Worm (Caenorhabditis elegans) whole organism, young adult: ENCODE data around the gene F49E12.8.

ENCODE experiments used
- C17E4.6 ChIP-seq: fragments of 200-800 bp; sonication (Bioruptor generic); IDR thresholded peaks from 2 replicates; pipeline ENCODE4 v1.3.6; 2022; ENCODE audit warnings: missing genetic modification reagents, missing genetic modification characterization, missing compliant biosample characterization
- F10E7.11 ChIP-seq: sonication (generic microtip); optimal IDR thresholded peaks from 2 replicates; lab custom pipeline; 2017; ENCODE audit warnings: mild to moderate bottlenecking, missing genetic modification characterization, moderate library complexity, missing compliant biosample characterization
- F33H1.4 ChIP-seq: fragments of 200-800 bp; sonication (Bioruptor generic); IDR thresholded peaks from 2 replicates; pipeline ENCODE4 v1.3.6; 2022; ENCODE audit warnings: missing genetic modification reagents, missing genetic modification characterization, missing compliant biosample characterization
- F37B4.10 ChIP-seq: fragments of 200-800 bp; sonication (Bioruptor generic); IDR thresholded peaks from 2 replicates; pipeline ENCODE4 v1.3.6; 2022; ENCODE audit warnings: missing genetic modification characterization, missing compliant biosample characterization
- T26A5.8 ChIP-seq: sonication (generic microtip); optimal IDR thresholded peaks from 2 replicates; lab custom pipeline; 2016; ENCODE audit warnings: missing genetic modification characterization, missing compliant biosample characterization
- Y67H2A.10 ChIP-seq: fragments of 200-800 bp; sonication (Bioruptor generic); conservative IDR thresholded peaks from 2 replicates; pipeline ENCODE4 v1.3.6; 2022; ENCODE audit warnings: missing genetic modification reagents, missing genetic modification characterization, missing compliant biosample characterization
- atf-7 ChIP-seq: sonication (generic microtip); optimal IDR thresholded peaks from 2 replicates; lab custom pipeline; 2017; ENCODE audit warnings: mild to moderate bottlenecking, missing genetic modification characterization, missing compliant biosample characterization
- attf-3 ChIP-seq: fragments of 200-800 bp; sonication (Bioruptor generic); conservative IDR thresholded peaks from 2 replicates; pipeline ENCODE4 v1.3.6; 2022; ENCODE audit warnings: missing genetic modification reagents, missing genetic modification characterization, missing compliant biosample characterization
- cebp-2 ChIP-seq: fragments of 200-800 bp; sonication (Bioruptor generic); IDR thresholded peaks from 2 replicates; pipeline ENCODE4 v1.3.6; 2022; ENCODE audit warnings: missing genetic modification characterization, missing compliant biosample characterization
- ceh-58 ChIP-seq: fragments of 200-800 bp; sonication (Bioruptor generic); IDR thresholded peaks from 2 replicates; pipeline ENCODE4 v1.3.6; 2022; ENCODE audit warnings: missing genetic modification characterization, missing compliant biosample characterization
- chd-7 ChIP-seq: sonication (generic microtip); optimal IDR thresholded peaks from 2 replicates; lab custom pipeline; 2016; ENCODE audit warnings: mild to moderate bottlenecking, missing genetic modification characterization, moderate library complexity, missing compliant biosample characterization
- die-1 ChIP-seq: sonication (generic microtip); optimal IDR thresholded peaks from 2 replicates; lab custom pipeline; 2016; ENCODE audit warnings: missing genotype, mild to moderate bottlenecking, missing genetic modification characterization, missing compliant biosample characterization
- dox-1 ChIP-seq: fragments of 200-800 bp; sonication (Bioruptor generic); IDR thresholded peaks from 2 replicates; pipeline ENCODE4 v1.3.6; 2022; ENCODE audit warnings: missing genetic modification reagents, missing genetic modification characterization, missing compliant biosample characterization
- efl-1 ChIP-seq: fragments of 150-350 bp; optimal IDR thresholded peaks from 2 replicates; lab custom pipeline; 2014; ENCODE audit warnings: missing biosample characterization, missing genetic modification reagents, missing genetic modification characterization
- egrh-3 ChIP-seq: fragments of 200-800 bp; sonication (Bioruptor generic); IDR thresholded peaks from 2 replicates; pipeline ENCODE4 v1.3.6; 2022; ENCODE audit warnings: missing genetic modification reagents, missing genetic modification characterization, missing compliant biosample characterization
- fkh-3 ChIP-seq: sonication (generic microtip); optimal IDR thresholded peaks from 2 replicates; lab custom pipeline; 2016; ENCODE audit warnings: mild to moderate bottlenecking, missing genetic modification characterization, missing compliant biosample characterization
- him-1 ChIP-seq: sonication (generic microtip); optimal IDR thresholded peaks from 2 replicates; lab custom pipeline; 2016; ENCODE audit warnings: missing genotype, missing genetic modification reagents, missing genetic modification characterization, missing compliant biosample characterization
- hmg-1.2 ChIP-seq: fragments of 200-800 bp; sonication (Bioruptor generic); IDR thresholded peaks from 2 replicates; pipeline ENCODE4 v1.3.6; 2022; ENCODE audit warnings: missing genetic modification reagents, missing genetic modification characterization, missing compliant biosample characterization
- lin-35 ChIP-seq, 3 experiments: fragments of 150-350 bp in 2 of 3; sonication (generic microtip) in 1 of 3; optimal IDR thresholded peaks; 2 replicates each; lab custom pipeline; 2014 to 2018; ENCODE audit warnings: missing biosample characterization in 3 of 3, missing genetic modification characterization in 3 of 3, missing genetic modification reagents in 3 of 3
- lin-54 ChIP-seq: fragments of 200-800 bp; sonication (Bioruptor generic); optimal IDR thresholded peaks from 2 replicates; lab custom pipeline; 2018; ENCODE audit warnings: mild to moderate bottlenecking, missing genetic modification characterization, missing compliant biosample characterization
- lir-1 ChIP-seq: fragments of 200-800 bp; sonication (Bioruptor generic); conservative IDR thresholded peaks from 2 replicates; pipeline ENCODE4 v1.3.6; 2022; ENCODE audit warnings: missing genetic modification reagents, missing genetic modification characterization, missing compliant biosample characterization
- lsl-1 ChIP-seq: fragments of 200-800 bp; sonication (Bioruptor generic); optimal IDR thresholded peaks from 2 replicates; lab custom pipeline; 2018; ENCODE audit warnings: mild to moderate bottlenecking, missing genetic modification characterization, moderate library complexity, missing compliant biosample characterization
- lsy-27 ChIP-seq: sonication (generic microtip); optimal IDR thresholded peaks from 2 replicates; lab custom pipeline; 2017; ENCODE audit warnings: missing genetic modification characterization, mild to moderate bottlenecking, missing compliant biosample characterization, antibody characterized with exemption, missing genotype, borderline replicate concordance; ENCODE audit not compliant: insufficient read depth
- madf-3 ChIP-seq: fragments of 200-800 bp; sonication (Bioruptor generic); IDR thresholded peaks from 2 replicates; pipeline ENCODE4 v1.3.6; 2022; ENCODE audit warnings: missing genetic modification reagents, missing genetic modification characterization, missing compliant biosample characterization
- madf-8 ChIP-seq: fragments of 200-800 bp; sonication (Bioruptor generic); conservative IDR thresholded peaks from 2 replicates; pipeline ENCODE4 v1.3.6; 2022; ENCODE audit warnings: missing genetic modification reagents, missing genetic modification characterization, missing compliant biosample characterization
- mcd-1 ChIP-seq: fragments of 200-800 bp; sonication (Bioruptor generic); IDR thresholded peaks from 2 replicates; pipeline ENCODE4 v1.3.6; 2022; ENCODE audit warnings: missing genetic modification reagents, missing genetic modification characterization, missing compliant biosample characterization
- nhr-80 ChIP-seq: sonication (generic microtip); optimal IDR thresholded peaks from 2 replicates; lab custom pipeline; 2016; ENCODE audit warnings: missing genetic modification characterization, missing compliant biosample characterization
- pha-4 ChIP-seq: fragments of 150-350 bp; sonication (generic microtip); optimal IDR thresholded peaks from 2 replicates; lab custom pipeline; 2014; ENCODE audit warnings: missing biosample characterization, missing genetic modification reagents, missing genetic modification characterization
- rcor-1 ChIP-seq: fragments of 200-800 bp; sonication (Bioruptor generic); IDR thresholded peaks from 2 replicates; pipeline ENCODE4 v1.3.6; 2022; ENCODE audit warnings: missing genetic modification reagents, missing genetic modification characterization, missing compliant biosample characterization
- rec-8 ChIP-seq, 2 experiments: sonication (generic microtip); optimal IDR thresholded peaks; 2 replicates each; lab custom pipeline; 2016; ENCODE audit warnings: mild to moderate bottlenecking in 2 of 2, missing genetic modification characterization in 2 of 2, missing genetic modification reagents in 2 of 2, missing genotype in 2 of 2, missing biosample characterization in 1 of 2, missing compliant biosample characterization in 1 of 2, moderate library complexity in 1 of 2
- sptf-2 ChIP-seq: fragments of 200-800 bp; sonication (Bioruptor generic); optimal IDR thresholded peaks from 2 replicates; lab custom pipeline; 2018; ENCODE audit warnings: mild to moderate bottlenecking, missing genetic modification characterization, missing compliant biosample characterization
- unc-130 ChIP-seq: sonication (generic microtip); optimal IDR thresholded peaks from 2 replicates; lab custom pipeline; 2016; ENCODE audit warnings: missing genetic modification reagents, missing genetic modification characterization, missing compliant biosample characterization
- unc-62 ChIP-seq: fragments of 150-350 bp; optimal IDR thresholded peaks from 2 replicates; lab custom pipeline; 2014; ENCODE audit warnings: missing biosample characterization, missing genetic modification reagents, missing genetic modification characterization
- ztf-22 ChIP-seq: fragments of 200-800 bp; sonication (Bioruptor generic); optimal IDR thresholded peaks from 2 replicates; lab custom pipeline; 2018; ENCODE audit warnings: mild to moderate bottlenecking, missing genetic modification characterization, moderate library complexity, missing compliant biosample characterization
- ztf-25 ChIP-seq: fragments of 200-800 bp; sonication (Bioruptor generic); IDR thresholded peaks from 2 replicates; pipeline ENCODE4 v1.3.6; 2022; ENCODE audit warnings: missing genetic modification reagents, missing genetic modification characterization, missing compliant biosample characterization
- ztf-26 ChIP-seq: sonication (generic microtip); optimal IDR thresholded peaks from 2 replicates; lab custom pipeline; 2017; ENCODE audit warnings: missing genetic modification characterization, missing compliant biosample characterization

Gene F49E12.8

ce11 chrII:8386897-8387296 lies 7.2 kb downstream of the F49E12.8 start:
- TF ChIP-seq nhr-80 (tag; lab: Kevin White, UChicago) (peak; percentile 74), chd-7 (tag; lab: Kevin White, UChicago) (no peak), atf-7 (tag; lab: Kevin White, UChicago) (peak; percentile 76), dox-1 (GFP tag; lab: Robert Waterston, UW) (peak; percentile 32; the same call in 1 of the 2 replicates)

ce11 chrII:8385561-8385960 lies 8.5 kb downstream of the F49E12.8 start:
- no peak for TF ChIP-seq efl-1
- peak; percentile 6 for TF ChIP-seq nhr-80 (tag; lab: Kevin White, UChicago)

ce11 chrII:8384344-8384743 lies 9.8 kb downstream of the F49E12.8 start:
- TF ChIP-seq atf-7 (tag; lab: Kevin White, UChicago) (peak; percentile 9), ceh-58 (GFP tag; lab: Robert Waterston, UW) (no peak), C17E4.6 (GFP tag; lab: Robert Waterston, UW) (no peak), nhr-80 (tag; lab: Kevin White, UChicago) (peak; percentile 93)

ce11 chrII:8382880-8383279 lies 11.2 kb downstream of the F49E12.8 start:
- TF ChIP-seq T26A5.8 (tag; lab: Kevin White, UChicago) (no peak), attf-3 (GFP tag; lab: Robert Waterston, UW) (no peak), sptf-2 (GFP tag; lab: Kevin White, UChicago) (no peak), unc-62 (GFP tag; lab: Kevin White, UChicago) (peak; percentile 57), mcd-1 (GFP tag; lab: Robert Waterston, UW) (no peak), ztf-26 (tag; lab: Kevin White, UChicago) (no peak), nhr-80 (tag; lab: Kevin White, UChicago) (peak; percentile 89), unc-130 (GFP tag; lab: Kevin White, UChicago) (no peak), F10E7.11 (no peak), Y67H2A.10 (no peak), lir-1 (GFP tag; lab: Robert Waterston, UW) (no peak), atf-7 (tag; lab: Kevin White, UChicago) (peak; percentile 78), pha-4 (tag; lab: Kevin White, UChicago) (peak; percentile 83), hmg-1.2 (GFP tag; lab: Robert Waterston, UW) (no peak), ztf-22 (GFP tag; lab: Kevin White, UChicago) (peak; percentile 34), ceh-58 (GFP tag; lab: Robert Waterston, UW) (no peak), madf-8 (GFP tag; lab: Robert Waterston, UW) (no peak), madf-3 (no peak)

- TF ChIP-seq rec-8 (tag; optimal IDR thresholded peaks at IDR 0.05; lab: Kevin White, UChicago) (no peak), mcd-1 (GFP tag; lab: Robert Waterston, UW) (no peak), die-1 (tag; lab: Kevin White, UChicago) (no peak), F33H1.4 (GFP tag; lab: Robert Waterston, UW) (no peak), rcor-1 (GFP tag; lab: Robert Waterston, UW) (no peak), lin-54 (GFP tag; lab: Kevin White, UChicago) (no peak), fkh-3 (tag; lab: Kevin White, UChicago) (no peak), him-1 (tag; lab: Kevin White, UChicago) (no peak), ztf-25 (GFP tag; lab: Robert Waterston, UW) (no peak), egrh-3 (no peak), cebp-2 (no peak), hmg-1.2 (GFP tag; lab: Robert Waterston, UW) (no peak), F37B4.10 (GFP tag; lab: Robert Waterston, UW) (no peak), lsy-27 (tag; lab: Kevin White, UChicago) (no peak), lsl-1 (GFP tag; lab: Kevin White, UChicago) (no peak), lin-35 (GFP tag; optimal IDR thresholded peaks at IDR 0.05; lab: Kevin White, UChicago) (no peak), atf-7 (tag; lab: Kevin White, UChicago) (no peak)
- TF ChIP-seq, all 124 proteins: peak for 0
Observed at ce11 chrII:8381197-8381596, 12.9 kb downstream of the F49E12.8 start, which contains the start of gene F49E12.12. Gene F49E12.12, plus strand, starts transcription at chrII:8381497.
